Fruit fly (Drosophila melanogaster) whole organism, prepupa: ENCODE data around the gene ct.

Source experiments
- CG10631 ChIP-seq: fragments of 200-800 bp; sonication (Bioruptor generic); optimal IDR thresholded peaks from 2 replicates; lab custom pipeline; 2016; ENCODE audit warnings: missing biosample characterization, missing genetic modification characterization
- CG10669 ChIP-seq: fragments of 200-800 bp; sonication (Bioruptor generic); optimal IDR thresholded peaks from 3 replicates; lab custom pipeline; 2018; ENCODE audit warnings: missing biosample characterization, mild to moderate bottlenecking, missing genetic modification characterization, moderate library complexity
- CG11294 ChIP-seq: fragments of 200-800 bp; sonication (Bioruptor generic); IDR thresholded peaks from 2 replicates; pipeline ENCODE4 v1.3.6; 2022; ENCODE audit warnings: missing biosample characterization, missing genetic modification characterization
- CG11902 ChIP-seq: fragments of 200-800 bp; sonication (Bioruptor generic); optimal IDR thresholded peaks from 3 replicates; lab custom pipeline; 2016; ENCODE audit warnings: missing biosample characterization, missing genetic modification characterization
- CG15336 ChIP-seq: fragments of 200-800 bp; sonication (Bioruptor generic); IDR thresholded peaks from 2 replicates; pipeline ENCODE4 v1.3.6; 2022; ENCODE audit warnings: missing biosample characterization, missing genetic modification characterization
- CG1621 ChIP-seq: fragments of 200-800 bp; sonication (Bioruptor generic); optimal IDR thresholded peaks from 3 replicates; lab custom pipeline; 2018; ENCODE audit warnings: missing biosample characterization, mild to moderate bottlenecking, missing genetic modification characterization
- CG16779 ChIP-seq: fragments of 200-800 bp; sonication (Bioruptor generic); optimal IDR thresholded peaks from 3 replicates; lab custom pipeline; 2017; ENCODE audit warnings: missing biosample characterization, mild to moderate bottlenecking, missing genetic modification characterization
- CG3032 ChIP-seq: fragments of 200-800 bp; optimal IDR thresholded peaks from 2 replicates; lab custom pipeline; 2019; ENCODE audit warnings: missing biosample characterization, mild to moderate bottlenecking, missing genetic modification characterization, moderate library complexity
- CG32006 ChIP-seq: fragments of 200-800 bp; sonication (Bioruptor generic); optimal IDR thresholded peaks from 3 replicates; lab custom pipeline; 2017; ENCODE audit warnings: missing biosample characterization, mild to moderate bottlenecking, missing genetic modification characterization
- CG34406 ChIP-seq: fragments of 200-800 bp; sonication (Bioruptor generic); optimal IDR thresholded peaks from 3 replicates; lab custom pipeline; 2016; ENCODE audit warnings: missing biosample characterization, missing genetic modification characterization
- CG6276 ChIP-seq: fragments of 200-800 bp; sonication (Bioruptor generic); optimal IDR thresholded peaks from 2 replicates; lab custom pipeline; 2017; ENCODE audit warnings: missing biosample characterization, mild to moderate bottlenecking, missing genetic modification characterization
- CG6792 ChIP-seq: fragments of 200-800 bp; sonication (Bioruptor generic); optimal IDR thresholded peaks from 3 replicates; lab custom pipeline; 2016; ENCODE audit warnings: missing biosample characterization, missing genetic modification characterization
- CG6808 ChIP-seq: fragments of 200-800 bp; sonication (Bioruptor generic); optimal IDR thresholded peaks from 3 replicates; lab custom pipeline; 2017; ENCODE audit warnings: missing biosample characterization, missing genetic modification characterization, mild to moderate bottlenecking, moderate library complexity, missing genetic modification reagents
- CG7368 ChIP-seq: fragments of 200-800 bp; sonication (Bioruptor generic); optimal IDR thresholded peaks from 3 replicates; lab custom pipeline; 2016; ENCODE audit warnings: missing biosample characterization, missing genetic modification characterization
- CG8319 ChIP-seq: fragments of 200-800 bp; sonication (Bioruptor generic); optimal IDR thresholded peaks from 3 replicates; lab custom pipeline; 2016; ENCODE audit warnings: missing biosample characterization, missing genetic modification characterization
- Eip78C ChIP-seq: fragments of 200-800 bp; sonication (Bioruptor generic); peaks from one replicate; lab custom pipeline; 2016; ENCODE audit warnings: missing biosample characterization, missing genetic modification characterization
- Ets21C ChIP-seq: fragments of 200-800 bp; sonication (Bioruptor generic); optimal IDR thresholded peaks from 3 replicates; lab custom pipeline; 2016; ENCODE audit warnings: missing biosample characterization, missing genetic modification characterization
- Ets96B ChIP-seq: fragments of 200-800 bp; optimal IDR thresholded peaks from 2 replicates; lab custom pipeline; 2019; ENCODE audit warnings: missing biosample characterization, mild to moderate bottlenecking, missing genetic modification characterization, moderate library complexity
- Gug ChIP-seq: fragments of 200-800 bp; sonication (Bioruptor generic); IDR thresholded peaks from 2 replicates; pipeline ENCODE4 v1.3.6; 2022; ENCODE audit warnings: missing biosample characterization, missing genetic modification characterization
- Hr39 ChIP-seq: fragments of 200-800 bp; sonication (Bioruptor generic); optimal IDR thresholded peaks from 2 replicates; lab custom pipeline; 2016; ENCODE audit warnings: missing biosample characterization, missing genetic modification characterization
- Hr4 ChIP-seq: fragments of 200-800 bp; sonication (Bioruptor generic); optimal IDR thresholded peaks from 3 replicates; lab custom pipeline; 2016; ENCODE audit warnings: missing biosample characterization, missing genetic modification characterization
- Lpt ChIP-seq: fragments of 200-800 bp; sonication (Bioruptor generic); optimal IDR thresholded peaks from 3 replicates; lab custom pipeline; 2016; ENCODE audit warnings: missing biosample characterization, missing genetic modification characterization
- Met ChIP-seq: fragments of 200-800 bp; sonication (Bioruptor generic); optimal IDR thresholded peaks from 3 replicates; lab custom pipeline; 2016; ENCODE audit warnings: missing biosample characterization, missing genetic modification characterization
- OdsH ChIP-seq: fragments of 200-800 bp; sonication (Bioruptor generic); optimal IDR thresholded peaks from 3 replicates; lab custom pipeline; 2016; ENCODE audit warnings: missing biosample characterization, missing genetic modification characterization
- Sox15 ChIP-seq: fragments of 200-800 bp; sonication (Bioruptor generic); optimal IDR thresholded peaks from 3 replicates; lab custom pipeline; 2016; ENCODE audit warnings: missing biosample characterization, missing genetic modification characterization
- acj6 ChIP-seq: fragments of 200-800 bp; sonication (Bioruptor generic); optimal IDR thresholded peaks from 3 replicates; lab custom pipeline; 2016; ENCODE audit warnings: missing biosample characterization, missing genetic modification characterization
- dac ChIP-seq: fragments of 200-800 bp; sonication (Bioruptor generic); optimal IDR thresholded peaks from 2 replicates; lab custom pipeline; 2017; ENCODE audit warnings: missing biosample characterization, mild to moderate bottlenecking, missing genetic modification characterization
- fd59A ChIP-seq: fragments of 200-800 bp; sonication (Bioruptor generic); optimal IDR thresholded peaks from 2 replicates; lab custom pipeline; 2017; ENCODE audit warnings: missing biosample characterization, mild to moderate bottlenecking, missing genetic modification characterization, missing genetic modification reagents
- fd85E ChIP-seq: fragments of 200-800 bp; sonication (Bioruptor generic); optimal IDR thresholded peaks from 3 replicates; lab custom pipeline; 2016; ENCODE audit warnings: missing biosample characterization, missing genetic modification characterization
- fkh ChIP-seq: fragments of 200-800 bp; sonication (Bioruptor generic); optimal IDR thresholded peaks from 3 replicates; lab custom pipeline; 2017; ENCODE audit warnings: missing biosample characterization, mild to moderate bottlenecking, missing genetic modification characterization, moderate library complexity
- net ChIP-seq: fragments of 200-800 bp; sonication (Bioruptor generic); optimal IDR thresholded peaks from 3 replicates; lab custom pipeline; 2016; ENCODE audit warnings: missing biosample characterization, missing genetic modification characterization
- salr ChIP-seq, 2 experiments: fragments of 200-800 bp; sonication (Bioruptor generic); optimal IDR thresholded peaks; 3 replicates each; lab custom pipeline; 2016 to 2018; ENCODE audit warnings: missing biosample characterization in 2 of 2, missing genetic modification characterization in 2 of 2, mild to moderate bottlenecking in 1 of 2
- spab ChIP-seq: fragments of 200-800 bp; sonication (Bioruptor generic); optimal IDR thresholded peaks from 2 replicates; lab custom pipeline; 2017; ENCODE audit warnings: missing biosample characterization, mild to moderate bottlenecking, missing genetic modification characterization, missing genetic modification reagents
- ss ChIP-seq, 2 experiments: fragments of 200-800 bp; sonication (Bioruptor generic); optimal IDR thresholded peaks; 2 replicates in 1 of 2; 3 replicates in 1 of 2; lab custom pipeline; 2017 to 2018; ENCODE audit warnings: mild to moderate bottlenecking in 2 of 2, missing biosample characterization in 2 of 2, missing genetic modification characterization in 2 of 2, moderate library complexity in 1 of 2
- svp ChIP-seq: fragments of 200-800 bp; sonication (Bioruptor generic); peaks from one replicate; lab custom pipeline; 2016; ENCODE audit warnings: missing biosample characterization, missing genetic modification characterization
- topi ChIP-seq: fragments of 200-800 bp; sonication (Bioruptor generic); optimal IDR thresholded peaks from 3 replicates; lab custom pipeline; 2016; ENCODE audit warnings: missing biosample characterization, missing genetic modification characterization
- vri ChIP-seq: fragments of 200-800 bp; sonication (Bioruptor generic); optimal IDR thresholded peaks from 3 replicates; lab custom pipeline; 2016; ENCODE audit warnings: missing biosample characterization, mild to moderate bottlenecking, missing genetic modification characterization

Gene ct

DNA sequence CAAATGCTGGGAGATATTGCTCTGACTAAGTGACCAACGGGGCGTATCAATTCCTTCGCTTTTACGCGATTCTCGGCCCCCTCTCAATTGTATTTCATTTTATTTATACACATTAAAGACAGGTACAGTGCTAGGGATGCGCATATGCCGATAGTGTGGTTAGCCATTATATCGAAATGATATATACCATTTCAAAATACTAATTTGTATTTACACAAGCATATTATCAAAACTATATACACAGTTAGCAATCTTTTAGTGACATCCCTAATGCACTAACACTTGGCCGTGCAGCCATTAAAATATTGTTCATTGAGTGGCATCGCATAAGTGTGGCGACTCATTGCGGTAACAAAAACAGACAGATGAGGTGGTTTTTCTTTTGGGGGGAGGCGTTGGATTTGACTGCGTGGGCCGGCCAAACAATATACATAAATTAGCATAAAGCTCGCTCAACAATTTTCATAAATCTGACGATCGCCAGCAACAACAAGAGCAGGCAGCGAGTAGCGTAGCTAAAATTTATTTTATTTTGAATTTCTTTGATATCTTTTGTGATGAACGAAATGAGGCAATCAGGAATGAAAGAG lies 58.5 kb downstream of the ct start:
- TF ChIP-seq CG10631 (no peak), vri (GFP tag; lab: Kevin White, UChicago) (no peak), svp (peak; percentile 25), fd59A (GFP tag; lab: Kevin White, UChicago) (no peak)

DNA sequence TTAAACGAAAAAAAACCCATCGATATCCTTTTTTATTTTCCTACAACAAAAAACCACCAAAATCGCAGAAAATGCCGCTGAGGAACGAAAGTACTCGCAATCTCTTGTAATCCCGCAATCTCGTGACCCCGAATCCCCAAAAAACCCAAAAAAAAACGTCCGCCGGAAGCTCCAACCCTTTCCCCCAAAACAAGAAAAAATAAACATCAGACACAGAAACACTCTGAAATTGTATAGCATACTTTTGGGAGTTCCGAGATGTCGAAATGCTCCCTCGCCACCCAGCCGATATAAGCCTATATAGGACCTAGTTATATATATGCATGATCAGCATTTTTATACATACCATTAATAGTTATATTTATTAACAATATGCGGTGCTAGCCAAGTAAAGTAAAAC lies 68.6 kb downstream of the ct start:
- no peak for TF ChIP-seq OdsH
- no peak for TF ChIP-seq CG11294 (GFP tag; lab: Robert Waterston, UW)
- no peak for TF ChIP-seq CG7368 (GFP tag; lab: Kevin White, UChicago)
- peak; percentile 18 for TF ChIP-seq Eip78C
- no peak for TF ChIP-seq CG11902 (GFP tag; lab: Kevin White, UChicago)
- TF ChIP-seq CG16779 (tag; lab: Kevin White, UChicago), result no peak
- TF ChIP-seq CG6792 (GFP tag; lab: Kevin White, UChicago), result no peak

DNA sequence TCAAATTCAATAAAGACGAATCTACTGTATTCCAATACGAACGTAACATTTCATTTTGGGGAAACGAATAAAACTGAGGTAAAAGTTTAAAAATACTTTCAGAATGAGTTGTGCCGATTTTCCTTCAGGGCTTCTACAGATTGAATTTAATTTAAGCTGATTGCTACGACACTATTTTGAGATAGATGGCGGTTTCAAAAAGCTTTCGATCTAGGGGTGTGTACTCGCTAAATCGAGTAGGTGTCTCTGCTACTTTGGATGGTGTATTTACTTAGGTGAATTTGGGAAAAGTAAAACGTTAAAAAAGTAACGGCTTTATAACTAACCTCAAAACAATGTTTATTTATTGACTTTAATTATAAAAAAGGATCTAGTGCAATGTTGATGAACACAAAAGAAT lies 70.6 kb downstream of the ct start:
- TF ChIP-seq CG6792 (GFP tag; lab: Kevin White, UChicago), result no peak
- no peak for TF ChIP-seq CG3032
- no peak for TF ChIP-seq spab (GFP tag; lab: Kevin White, UChicago)
- TF ChIP-seq Hr4 (GFP tag; lab: Kevin White, UChicago), result no peak
- no peak for TF ChIP-seq OdsH
- no peak for TF ChIP-seq net (GFP tag; lab: Kevin White, UChicago)
- no peak for TF ChIP-seq CG10669
- TF ChIP-seq CG32006, result no peak
- no peak for TF ChIP-seq acj6 (GFP tag; lab: Kevin White, UChicago)
- TF ChIP-seq dac (GFP tag; lab: Kevin White, UChicago), result no peak
- TF ChIP-seq fkh (GFP tag; lab: Kevin White, UChicago), result no peak
- TF ChIP-seq topi, result no peak
- no peak for TF ChIP-seq Sox15 (GFP tag; lab: Kevin White, UChicago)
- no peak for TF ChIP-seq CG7368 (GFP tag; lab: Kevin White, UChicago)
- no peak for TF ChIP-seq Lpt (GFP tag; lab: Kevin White, UChicago)
- TF ChIP-seq Met (GFP tag; lab: Kevin White, UChicago), result no peak
- no peak for TF ChIP-seq CG6276 (GFP tag; lab: Kevin White, UChicago)
- TF ChIP-seq CG34406 (GFP tag; lab: Kevin White, UChicago), result no peak
- TF ChIP-seq, all 60 proteins: peak for 0

DNA sequence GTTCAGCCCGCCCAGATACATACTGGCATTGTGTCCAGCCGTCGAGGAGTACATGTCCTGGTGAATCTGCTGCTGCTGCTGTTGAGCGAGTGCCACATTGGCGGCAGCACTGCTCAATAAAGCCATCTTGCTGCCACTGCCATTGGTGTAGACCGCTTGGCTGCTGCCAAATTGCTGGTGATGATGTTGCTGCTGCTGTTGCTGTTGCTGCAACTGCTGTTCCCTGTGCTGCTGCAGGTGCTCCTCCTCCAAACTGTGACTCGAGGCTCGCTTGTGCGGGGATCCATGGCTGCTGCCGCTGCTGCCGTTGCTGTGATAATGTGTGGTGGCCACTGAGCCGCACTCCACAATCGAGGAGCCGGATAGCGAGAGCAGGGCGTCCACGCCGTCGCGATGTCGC lies 77.8 kb downstream of the ct start:
- TF ChIP-seq CG8319 (GFP tag; lab: Kevin White, UChicago) (no peak), CG16779 (tag; lab: Kevin White, UChicago) (no peak), vri (GFP tag; lab: Kevin White, UChicago) (no peak), OdsH (no peak), CG6792 (GFP tag; lab: Kevin White, UChicago) (no peak), Hr39 (no peak), CG3032 (no peak), fkh (GFP tag; lab: Kevin White, UChicago) (no peak), Ets21C (GFP tag; lab: Kevin White, UChicago) (no peak), Gug (GFP tag; lab: Robert Waterston, UW) (no peak)

DNA sequence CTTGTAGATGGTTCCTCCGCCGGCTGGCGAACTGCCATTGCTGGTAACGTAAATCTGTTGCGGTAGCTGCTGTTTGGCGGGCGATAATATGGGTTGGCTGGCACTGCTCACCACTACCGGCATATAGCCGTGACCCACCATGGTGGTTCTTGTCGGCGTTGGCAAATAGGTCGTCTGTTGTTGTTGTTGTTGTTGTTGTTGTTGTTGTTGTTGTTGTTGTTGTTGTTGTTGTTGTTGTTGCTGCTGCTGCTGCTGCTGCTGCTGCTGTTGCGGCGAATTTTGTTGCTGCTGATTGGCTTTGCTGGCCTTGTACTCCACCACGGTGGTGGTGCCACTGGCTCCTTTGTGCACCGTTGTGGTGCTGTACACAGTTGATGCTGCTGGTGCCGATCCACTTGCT lies 80.6 kb downstream of the ct start:
- TF ChIP-seq CG8319 (GFP tag; lab: Kevin White, UChicago), result no peak
- TF ChIP-seq net (GFP tag; lab: Kevin White, UChicago), result no peak
- TF ChIP-seq spab (GFP tag; lab: Kevin White, UChicago), result no peak
- TF ChIP-seq CG11294 (GFP tag; lab: Robert Waterston, UW), result no peak
- TF ChIP-seq fd85E (GFP tag; lab: Kevin White, UChicago), result no peak
- no peak for TF ChIP-seq salr (GFP tag; optimal IDR thresholded peaks at IDR 0.05; lab: Kevin White, UChicago)
- no peak for TF ChIP-seq CG34406 (GFP tag; lab: Kevin White, UChicago)
- TF ChIP-seq Ets96B, result no peak
- TF ChIP-seq ss (GFP tag; optimal IDR thresholded peaks at IDR 0.05; lab: Kevin White, UChicago), result no peak
- no peak for TF ChIP-seq Gug (GFP tag; lab: Robert Waterston, UW)
- TF ChIP-seq CG15336 (GFP tag; lab: Robert Waterston, UW), result no peak
- no peak for TF ChIP-seq CG1621 (tag; lab: Kevin White, UChicago)
- TF ChIP-seq CG6808 (GFP tag; lab: Kevin White, UChicago), result no peak
